Worm (Caenorhabditis elegans): ENCODE data around the gene chtb-2.

Gene chtb-2

DNA sequence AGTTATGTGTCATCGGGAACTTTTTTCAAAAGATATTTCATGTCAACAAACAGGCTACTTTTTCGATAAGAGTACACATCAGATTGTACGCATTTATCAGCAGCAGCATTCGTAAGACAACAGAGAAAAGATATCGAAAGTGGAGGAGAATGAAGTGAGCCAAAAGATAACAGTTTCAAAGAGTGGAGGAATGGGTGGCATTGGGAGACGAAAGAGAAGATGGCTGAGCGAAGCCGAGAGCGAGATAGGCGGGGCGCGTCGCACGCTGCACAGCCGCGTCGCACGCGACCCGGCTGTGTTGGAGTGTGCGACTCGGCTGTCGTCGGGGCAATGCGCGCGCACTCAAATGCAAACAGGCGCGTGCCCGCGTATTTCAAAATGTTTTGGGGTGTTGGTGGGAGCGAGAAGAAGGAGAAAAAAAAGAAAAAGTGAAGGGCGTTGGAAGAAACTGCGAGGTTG is 18.9 kb upstream of the chtb-2 start:
- TF ChIP-seq eor-1 (tag; optimal IDR thresholded peaks at IDR 0.05) (no peak), skn-1 (tag; optimal IDR thresholded peaks at IDR 0.05) (no peak), ZK546.5 (tag; optimal IDR thresholded peaks at IDR 0.05) (no peak), lin-15B (tag; optimal IDR thresholded peaks at IDR 0.05) (peak; percentile 84), nhr-43 (tag; optimal IDR thresholded peaks at IDR 0.05; ENCODE audit: poor library complexity, severe bottlenecking) (peak; percentile 74), egl-5 (tag; optimal IDR thresholded peaks at IDR 0.05) (no peak), fkh-2 (tag; optimal IDR thresholded peaks at IDR 0.05) (no peak), R02D3.7 (tag; optimal IDR thresholded peaks at IDR 0.05) (peak; percentile 50), nhr-67 (tag; optimal IDR thresholded peaks at IDR 0.05) (no peak), ceh-16 (tag; optimal IDR thresholded peaks at IDR 0.05) (no peak), elt-3 (tag; optimal IDR thresholded peaks at IDR 0.05) (peak in 2 of 3 experiments; percentile 8 to 36), zag-1 (tag; optimal IDR thresholded peaks at IDR 0.05) (no peak), pha-4 (tag; optimal IDR thresholded peaks at IDR 0.05) (peak; percentile 86), daf-12 (tag; optimal IDR thresholded peaks at IDR 0.05) (no peak), egl-27 (tag; optimal IDR thresholded peaks at IDR 0.05) (peak; percentile 43), sea-2 (GFP tag; optimal IDR thresholded peaks at IDR 0.05) (no peak), unc-39 (tag; optimal IDR thresholded peaks at IDR 0.05) (no peak), unc-62 (GFP tag; optimal IDR thresholded peaks at IDR 0.05) (no peak), elt-1 (tag; optimal IDR thresholded peaks at IDR 0.05) (peak; percentile 25), nhr-23 (tag; optimal IDR thresholded peaks at IDR 0.05) (peak; percentile 75), nhr-25 (tag; optimal IDR thresholded peaks at IDR 0.05) (peak; percentile 92), tbx-2 (tag; optimal IDR thresholded peaks at IDR 0.05) (peak; percentile 62), nhr-12 (tag; optimal IDR thresholded peaks at IDR 0.05) (no peak), fkh-10 (GFP tag; optimal IDR thresholded peaks at IDR 0.05) (no peak), nhr-11 (tag; optimal IDR thresholded peaks at IDR 0.05) (peak; percentile 44), hmg-11 (tag; optimal IDR thresholded peaks at IDR 0.05) (no peak), nhr-28 (tag; optimal IDR thresholded peaks at IDR 0.05) (no peak), nhr-237 (tag; optimal IDR thresholded peaks at IDR 0.05) (no peak), lin-39 (tag; optimal IDR thresholded peaks at IDR 0.05) (peak; percentile 97), elt-2 (tag; optimal IDR thresholded peaks at IDR 0.05) (peak; percentile 99), aly-2 (tag; optimal IDR thresholded peaks at IDR 0.05) (no peak), fos-1 (tag; optimal IDR thresholded peaks at IDR 0.05) (peak; percentile 33), ama-1 (optimal IDR thresholded peaks at IDR 0.05) (peak; percentile 50), mml-1 (tag; optimal IDR thresholded peaks at IDR 0.05) (no peak), ztf-11 (tag; optimal IDR thresholded peaks at IDR 0.05) (no peak), jun-1 (tag; optimal IDR thresholded peaks at IDR 0.05) (peak; percentile 92), ceh-9 (tag; optimal IDR thresholded peaks at IDR 0.05) (no peak), nhr-77 (tag; optimal IDR thresholded peaks at IDR 0.05) (peak; percentile 71), ztf-4 (tag; optimal IDR thresholded peaks at IDR 0.05) (no peak), lsy-12 (tag; optimal IDR thresholded peaks at IDR 0.05) (peak; percentile 93), ceh-28 (tag; optimal IDR thresholded peaks at IDR 0.05) (peak; percentile 72), snpc-4 (tag; optimal IDR thresholded peaks at IDR 0.05) (peak; percentile 49), ceh-82 (tag; optimal IDR thresholded peaks at IDR 0.05) (no peak), mdl-1 (tag; optimal IDR thresholded peaks at IDR 0.05) (peak; percentile 60), nfya-1 (tag; optimal IDR thresholded peaks at IDR 0.05; ENCODE audit: insufficient read depth) (peak; percentile 97), pqm-1 (tag; optimal IDR thresholded peaks at IDR 0.05) (peak; percentile 94), nhr-76 (tag; optimal IDR thresholded peaks at IDR 0.05) (no peak)

- TF ChIP-seq nhr-11 (tag; optimal IDR thresholded peaks at IDR 0.05) (no peak), nfya-1 (tag; optimal IDR thresholded peaks at IDR 0.05; ENCODE audit: insufficient read depth) (no peak), daf-12 (tag; optimal IDR thresholded peaks at IDR 0.05) (no peak), ceh-82 (tag; optimal IDR thresholded peaks at IDR 0.05) (no peak), skn-1 (tag; optimal IDR thresholded peaks at IDR 0.05) (no peak), nhr-23 (tag; optimal IDR thresholded peaks at IDR 0.05) (no peak), pqm-1 (tag; optimal IDR thresholded peaks at IDR 0.05) (no peak), elt-3 (tag; optimal IDR thresholded peaks at IDR 0.05) (no peak), nhr-12 (tag; optimal IDR thresholded peaks at IDR 0.05) (no peak), tbx-2 (tag; optimal IDR thresholded peaks at IDR 0.05) (no peak), nhr-28 (tag; optimal IDR thresholded peaks at IDR 0.05) (no peak), nhr-76 (tag; optimal IDR thresholded peaks at IDR 0.05) (no peak), lsy-12 (tag; optimal IDR thresholded peaks at IDR 0.05) (no peak)
Observed at ce11 chrIII:6464913-6465312, 18.1 kb upstream of the chtb-2 start, which contains the start of gene nduf-2.2. TSS of gene nduf-2.2 (plus strand) at chrIII:6465222.
